Worm (Caenorhabditis elegans): ENCODE results near the gene ZC266.1.

ZC266.1 gene

DNA sequence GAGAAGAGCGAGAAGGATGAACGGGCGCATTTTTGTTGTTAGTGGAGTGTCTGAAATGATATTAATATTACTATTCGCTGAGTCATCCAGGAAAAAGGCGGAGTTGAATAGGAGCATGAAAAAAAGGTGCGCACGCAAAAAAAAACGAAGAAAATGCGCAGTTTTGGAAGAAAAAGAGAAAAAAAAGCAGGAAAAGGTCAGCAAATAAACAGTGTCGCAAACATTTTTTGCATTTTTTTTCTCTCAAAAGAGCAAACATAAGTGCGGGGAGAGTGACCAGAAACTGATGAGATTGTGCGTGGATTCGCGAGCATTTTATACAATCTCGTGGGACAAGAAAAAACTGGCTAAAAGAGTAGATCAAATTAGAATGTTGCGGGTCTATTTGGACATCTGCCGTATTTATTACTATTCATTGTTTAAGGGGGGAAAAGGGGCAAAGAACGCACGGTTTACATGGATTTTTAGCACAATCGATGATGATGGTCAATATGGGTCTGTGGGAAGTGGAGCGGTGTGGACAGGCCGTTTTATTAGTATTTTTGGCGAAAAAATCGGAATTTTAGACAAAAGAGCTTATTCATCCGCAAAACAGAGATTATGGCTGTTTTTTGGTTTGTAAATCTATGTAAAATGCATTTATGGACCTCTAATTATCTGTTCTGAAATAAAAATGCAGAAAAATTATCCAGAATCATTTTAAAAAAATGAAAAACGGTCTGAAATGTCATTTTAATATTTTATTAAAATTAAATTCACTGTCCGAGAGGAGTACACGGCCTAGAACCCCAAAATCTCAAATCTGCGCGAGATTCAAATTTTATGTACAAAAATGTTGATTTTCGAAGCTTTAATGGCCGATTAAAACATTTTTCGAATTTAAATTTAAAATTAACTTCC is 7.5 kb downstream of the ZC266.1 start, which contains the start of gene cpg-8 (continued):
- TF ChIP-seq ztf-26 (tag; optimal IDR thresholded peaks at IDR 0.05) = no peak
- no peak for TF ChIP-seq nfya-1 (tag; optimal IDR thresholded peaks at IDR 0.05; ENCODE audit: borderline replicate concordance, insufficient read depth)
- peak; percentile 53 for TF ChIP-seq madf-8 (GFP tag; conservative IDR thresholded peaks at IDR 0.05)
- no peak for TF ChIP-seq lin-35 (GFP tag; optimal IDR thresholded peaks at IDR 0.05)
- no peak for TF ChIP-seq dox-1 (GFP tag; IDR thresholded peaks at IDR 0.05)
- TF ChIP-seq ceh-27 (GFP tag; optimal IDR thresholded peaks at IDR 0.05) = no peak
- no peak for TF ChIP-seq F10E7.11 (tag; optimal IDR thresholded peaks at IDR 0.05)
- no peak for TF ChIP-seq B0261.1 (tag; optimal IDR thresholded peaks at IDR 0.05)
- no peak for TF ChIP-seq him-1 (tag; optimal IDR thresholded peaks at IDR 0.05)
- TF ChIP-seq dpl-1 (GFP tag; optimal IDR thresholded peaks at IDR 0.05) = peak; percentile 17
- no peak for TF ChIP-seq Y79H2A.3 (GFP tag; conservative IDR thresholded peaks at IDR 0.05)
- TF ChIP-seq nhr-120 (GFP tag; IDR thresholded peaks at IDR 0.05) = no peak
- no peak for TF ChIP-seq snpc-3.4 (tag; optimal IDR thresholded peaks at IDR 0.05)
- no peak for TF ChIP-seq F55B11.4 (tag; optimal IDR thresholded peaks at IDR 0.05; ENCODE audit: borderline replicate concordance, insufficient read depth)
- no peak for TF ChIP-seq snpc-1.3 (tag; optimal IDR thresholded peaks at IDR 0.05; ENCODE audit: insufficient read depth)
- TF ChIP-seq egrh-3 (GFP tag; IDR thresholded peaks at IDR 0.05) = no peak
- no peak for TF ChIP-seq ets-4 (GFP tag; optimal IDR thresholded peaks at IDR 0.05)
- TF ChIP-seq bed-1 (GFP tag; IDR thresholded peaks at IDR 0.05) = no peak
- no peak for TF ChIP-seq akir-1 (GFP tag; optimal IDR thresholded peaks at IDR 0.05)
- TF ChIP-seq sptf-2 (GFP tag; optimal IDR thresholded peaks at IDR 0.05) = no peak
- no peak for TF ChIP-seq ztf-18 (tag; optimal IDR thresholded peaks at IDR 0.05)
- no peak for TF ChIP-seq F52B5.7 (tag; optimal IDR thresholded peaks at IDR 0.05)
- TF ChIP-seq aptf-2 (GFP tag; conservative IDR thresholded peaks at IDR 0.05) = peak; percentile 52; the same call in 1 of the 2 replicates
- TF ChIP-seq dpff-1 (tag; optimal IDR thresholded peaks at IDR 0.05) = no peak
- TF ChIP-seq rec-8 (tag; optimal IDR thresholded peaks at IDR 0.05) = no peak
- no peak for TF ChIP-seq hlh-26 (GFP tag; conservative IDR thresholded peaks at IDR 0.05)

DNA sequence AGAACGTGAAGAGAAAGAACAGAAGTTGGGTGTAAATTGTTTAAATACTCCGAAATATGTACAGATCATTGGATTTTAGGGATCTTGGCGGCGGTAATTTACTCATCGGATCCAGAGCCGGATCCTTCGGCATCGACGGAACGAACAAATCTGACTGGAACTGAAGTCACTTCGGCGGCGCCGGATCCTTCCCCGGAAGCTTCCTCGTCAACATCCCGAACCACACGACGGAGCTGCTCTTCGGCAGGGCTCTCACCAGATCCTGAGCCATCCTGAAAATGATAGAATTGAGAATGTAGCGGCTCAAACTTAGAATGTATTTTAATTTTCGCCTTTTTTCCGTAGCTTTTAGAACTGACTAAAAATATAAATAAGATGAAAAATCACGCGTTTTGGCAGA is 8.4 kb downstream of the ZC266.1 start:
- TF ChIP-seq akir-1 (GFP tag; optimal IDR thresholded peaks at IDR 0.05) = no peak
- no peak for TF ChIP-seq tbx-9 (tag; optimal IDR thresholded peaks at IDR 0.05; ENCODE audit: borderline replicate concordance)
- TF ChIP-seq Y56A3A.18 (GFP tag; IDR thresholded peaks at IDR 0.05) = 0 out of 2 replicates have a peak, but pooled peaks have one; percentile 22
- peak; percentile 69; the same call in 1 of the 2 replicates for TF ChIP-seq egrh-3 (GFP tag; IDR thresholded peaks at IDR 0.05)
- TF ChIP-seq zfh-2 (GFP tag; conservative IDR thresholded peaks at IDR 0.05) = 0 out of 2 replicates have a peak, but pooled peaks have one; percentile 31
- TF ChIP-seq hmg-1.2 (GFP tag; IDR thresholded peaks at IDR 0.05) = 0 out of 2 replicates have a peak, but pooled peaks have one; percentile 16
- no peak for TF ChIP-seq snpc-1.1 (tag; optimal IDR thresholded peaks at IDR 0.05; ENCODE audit: insufficient read depth)

DNA sequence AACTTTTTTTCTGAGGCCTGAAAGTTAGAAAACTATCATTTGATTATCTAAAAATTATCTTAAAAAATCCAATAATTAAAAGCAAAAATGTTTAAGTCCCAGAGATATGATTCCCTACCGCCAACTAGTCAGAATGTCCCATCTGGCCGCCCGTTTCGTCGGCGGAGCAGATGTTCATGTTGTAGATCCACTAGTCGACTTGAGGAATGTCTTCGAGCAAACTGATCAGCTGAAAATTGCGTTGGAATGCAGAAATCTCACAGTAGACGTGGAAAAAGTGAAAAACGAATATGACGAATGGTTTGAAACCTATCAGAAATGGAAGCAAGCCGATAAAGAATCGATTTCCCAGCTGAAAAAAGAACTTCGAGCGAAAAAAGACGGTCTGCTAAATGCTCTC is 10.9 kb downstream of the ZC266.1 start, which contains the start of gene K03B4.1:
Gene K03B4.1, plus strand, starts transcription at position 97 of the 400 bp plus-strand sequence.
- peak; percentile 14 for TF ChIP-seq die-1 (tag; optimal IDR thresholded peaks at IDR 0.05)
- peak; percentile 50; the same call in 1 of the 2 replicates for TF ChIP-seq ceh-58 (GFP tag; IDR thresholded peaks at IDR 0.05)
- TF ChIP-seq hrde-1 (tag; optimal IDR thresholded peaks at IDR 0.05; ENCODE audit: borderline replicate concordance) = peak; percentile 32
- TF ChIP-seq nfyb-1 (GFP tag; IDR thresholded peaks at IDR 0.05) = peak; percentile 56; the same call in 1 of the 2 replicates
- peak; percentile 37; the same call in 1 of the 2 replicates for TF ChIP-seq Y53G8AR.9 (GFP tag; conservative IDR thresholded peaks at IDR 0.05)
- TF ChIP-seq ceh-79 (tag; optimal IDR thresholded peaks at IDR 0.05) = peak; percentile 46
- TF ChIP-seq pbrm-1 (GFP tag; IDR thresholded peaks at IDR 0.05) = no peak
- TF ChIP-seq snpc-4 (GFP tag; optimal IDR thresholded peaks at IDR 0.05) = no peak
- TF ChIP-seq snpc-4 (tag; optimal IDR thresholded peaks at IDR 0.05) = peak in 1 of 4 experiments; percentile 1
- peak; percentile 56 for TF ChIP-seq zim-3 (tag; optimal IDR thresholded peaks at IDR 0.05)
- 0 out of 2 replicates have a peak, but pooled peaks have one; percentile 9 for TF ChIP-seq cebp-2 (GFP tag; IDR thresholded peaks at IDR 0.05)
- no peak for TF ChIP-seq ekl-4 (GFP tag; IDR thresholded peaks at IDR 0.05)
- peak; percentile 40 for TF ChIP-seq madf-6 (GFP tag; IDR thresholded peaks at IDR 0.05)
